Worm (Caenorhabditis elegans) whole organism, L4 larva: ENCODE data around the gene C06B3.6.

Experiments used
- daf-16 ChIP-seq, 3 experiments: sonication (generic microtip); optimal IDR thresholded peaks; 2 replicates each; lab custom pipeline; 2016 to 2017; ENCODE audit warnings: missing genetic modification characterization in 3 of 3, missing genetic modification reagents in 3 of 3, mild to moderate bottlenecking in 2 of 3, missing compliant biosample characterization in 2 of 3, missing biosample characterization in 1 of 3, moderate library complexity in 1 of 3
- daf-19 ChIP-seq: fragments of 200-800 bp; sonication (Bioruptor generic); conservative IDR thresholded peaks from 2 replicates; pipeline ENCODE4 v1.3.6; 2022; ENCODE audit warnings: missing genetic modification characterization, missing compliant biosample characterization
- egl-27 ChIP-seq: sonication (generic microtip); optimal IDR thresholded peaks from 3 replicates; lab custom pipeline; 2017; ENCODE audit warnings: missing biosample characterization, missing genetic modification reagents, missing genetic modification characterization
- hlh-30 ChIP-seq: sonication (generic microtip); optimal IDR thresholded peaks from 2 replicates; lab custom pipeline; 2017; ENCODE audit warnings: antibody characterized with exemption, mild to moderate bottlenecking, missing genetic modification characterization, missing compliant biosample characterization; ENCODE audit not compliant: insufficient read depth
- mdl-1 ChIP-seq, 2 experiments: fragments of 150-350 bp in 1 of 2; sonication (generic microtip) in 1 of 2; optimal IDR thresholded peaks; 2 replicates each; lab custom pipeline; 2014 to 2017; ENCODE audit warnings: missing biosample characterization in 2 of 2, missing genetic modification characterization in 2 of 2
- nhr-76 ChIP-seq: fragments of 150-350 bp; optimal IDR thresholded peaks from 2 replicates; lab custom pipeline; 2014; ENCODE audit warnings: missing biosample characterization, missing genetic modification characterization
- skn-1 ChIP-seq: fragments of 150-350 bp; optimal IDR thresholded peaks from 2 replicates; lab custom pipeline; 2014; ENCODE audit warnings: missing biosample characterization, missing genetic modification characterization
- spr-1 ChIP-seq: sonication (generic microtip); optimal IDR thresholded peaks from 2 replicates; lab custom pipeline; 2016; ENCODE audit warnings: mild to moderate bottlenecking, missing genetic modification characterization, missing compliant biosample characterization
- unc-62 ChIP-seq, 3 experiments: fragments of 150-350 bp in 1 of 3; sonication (generic microtip); optimal IDR thresholded peaks in 2 of 3; peaks in 1 of 3; 1 replicate in 1 of 3; 2 replicates in 2 of 3; lab custom pipeline; 2014 to 2017; ENCODE audit warnings: missing biosample characterization in 3 of 3, missing genetic modification characterization in 3 of 3, missing genetic modification reagents in 3 of 3, missing genotype in 1 of 3
- zag-1 ChIP-seq: fragments of 150-350 bp; optimal IDR thresholded peaks from 2 replicates; lab custom pipeline; 2014; ENCODE audit warnings: missing biosample characterization, missing genetic modification characterization
- ztf-11 ChIP-seq: fragments of 150-350 bp; optimal IDR thresholded peaks from 2 replicates; lab custom pipeline; 2014; ENCODE audit warnings: missing biosample characterization, missing genetic modification characterization
- ztf-7 ChIP-seq: fragments of 150-350 bp; optimal IDR thresholded peaks from 2 replicates; lab custom pipeline; 2014; ENCODE audit warnings: missing biosample characterization, missing genetic modification characterization

DNA sequence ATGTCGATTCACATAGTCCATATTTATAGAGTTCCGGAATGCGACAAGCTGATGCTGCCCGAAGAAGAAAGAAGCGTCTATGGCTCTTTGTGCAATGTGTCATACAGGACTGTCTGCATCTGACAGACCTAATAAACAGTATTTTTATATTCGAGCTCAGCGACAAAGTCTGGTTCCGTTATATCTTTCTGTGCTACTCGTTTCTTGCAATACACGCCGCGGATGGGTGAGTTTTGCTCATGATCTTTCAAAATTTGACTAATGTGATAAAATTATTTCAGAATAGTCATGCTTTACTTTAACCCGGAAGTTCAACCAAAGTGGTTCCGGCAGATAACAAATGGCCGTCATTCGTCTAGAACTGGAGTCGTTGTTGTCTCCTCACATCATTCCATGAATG lies 45.1 kb downstream of the C06B3.6 start:
- TF ChIP-seq egl-27 (no peak), ztf-7 (tag; lab: Kevin White, UChicago) (no peak), daf-19 (GFP tag; lab: Robert Waterston, UW) (no peak), spr-1 (tag; lab: Kevin White, UChicago) (no peak), ztf-11 (no peak), mdl-1 (tag; optimal IDR thresholded peaks at IDR 0.05; lab: Kevin White, UChicago) (no peak), zag-1 (tag; lab: Kevin White, UChicago) (no peak), skn-1 (tag; lab: Kevin White, UChicago) (no peak), unc-62 (GFP tag; optimal IDR thresholded peaks at IDR 0.05 in 1 of 2; lab: Kevin White, UChicago) (peak in 1 of 2 experiments; percentile 55), unc-62 (tag; optimal IDR thresholded peaks at IDR 0.05; lab: Kevin White, UChicago) (no peak), nhr-76 (tag; lab: Kevin White, UChicago) (no peak), hlh-30 (tag; lab: Kevin White, UChicago) (no peak), daf-16 (GFP tag; optimal IDR thresholded peaks at IDR 0.05; lab: Kevin White, UChicago) (no peak), daf-16 (tag; optimal IDR thresholded peaks at IDR 0.05; lab: Kevin White, UChicago) (no peak)
